Worm (Caenorhabditis elegans): ENCODE data around the gene cit-1.1.
"Not testable (repeated sequence)": the region's sequence is repeated elsewhere in the genome, so short reads cannot be mapped to it uniquely, and the experiment has no call there.

Gene cit-1.1

ce11 chrIII:7964281-7964680 is 45.3 kb downstream of the cit-1.1 start, which contains the start of gene F54H12.2:
Gene F54H12.2, plus strand, starts transcription at chrIII:7964581.
- TF ChIP-seq mls-2 (tag; optimal IDR thresholded peaks at IDR 0.05); elt-1 (tag; optimal IDR thresholded peaks at IDR 0.05; ENCODE audit: borderline replicate concordance, insufficient read depth); sptf-1 (tag; optimal IDR thresholded peaks at IDR 0.05): not testable (repeated sequence)

- not testable (repeated sequence) for TF ChIP-seq nhr-2 (tag; optimal IDR thresholded peaks at IDR 0.05); sptf-1 (tag; optimal IDR thresholded peaks at IDR 0.05); unc-120 (tag; optimal IDR thresholded peaks at IDR 0.05; ENCODE audit: poor library complexity, severe bottlenecking)
Observed at ce11 chrIII:7962641-7963040, 47.0 kb downstream of the cit-1.1 start, which contains the start of gene F54H12.4. Gene F54H12.4, minus strand, starts transcription at chrIII:7962741.

ce11 chrIII:7958922-7959609 is 50.6 kb downstream of the cit-1.1 start, which contains the start of gene F54H12.10:
Gene F54H12.10, minus strand, starts transcription at chrIII:7958972.
- not testable (repeated sequence) for TF ChIP-seq hlh-1 (tag; optimal IDR thresholded peaks at IDR 0.05); nhr-12 (tag; optimal IDR thresholded peaks at IDR 0.05); ceh-43 (GFP tag; optimal IDR thresholded peaks at IDR 0.05)

- no peak for TF ChIP-seq nhr-12 (tag; optimal IDR thresholded peaks at IDR 0.05)
- no peak for TF ChIP-seq lsy-2 (tag; optimal IDR thresholded peaks at IDR 0.05)
- peak; percentile 42 for TF ChIP-seq ces-1 (GFP tag; optimal IDR thresholded peaks at IDR 0.05)
- TF ChIP-seq ztf-11 (tag; optimal IDR thresholded peaks at IDR 0.05): no peak
- no peak for TF ChIP-seq mep-1 (tag; optimal IDR thresholded peaks at IDR 0.05)
- TF ChIP-seq pha-4 (tag; optimal IDR thresholded peaks at IDR 0.05): peak; percentile 33
- TF ChIP-seq zip-8 (tag; optimal IDR thresholded peaks at IDR 0.05): no peak
- TF ChIP-seq drap-1 (GFP tag; optimal IDR thresholded peaks at IDR 0.05): no peak
- TF ChIP-seq elt-3 (tag; optimal IDR thresholded peaks at IDR 0.05): no peak
- TF ChIP-seq mab-5 (tag; optimal IDR thresholded peaks at IDR 0.05): no peak
- TF ChIP-seq lin-13 (tag; optimal IDR thresholded peaks at IDR 0.05): no peak
- no peak for TF ChIP-seq ceh-39 (tag; optimal IDR thresholded peaks at IDR 0.05)
- no peak for TF ChIP-seq sptf-1 (tag; optimal IDR thresholded peaks at IDR 0.05)
- no peak for TF ChIP-seq ceh-83 (GFP tag; optimal IDR thresholded peaks at IDR 0.05)
- TF ChIP-seq bed-3 (GFP tag; optimal IDR thresholded peaks at IDR 0.05): no peak
- no peak for TF ChIP-seq M03D4.4 (tag; optimal IDR thresholded peaks at IDR 0.05)
Observed at ce11 chrIII:7958085-7958484, 51.5 kb downstream of the cit-1.1 start, which contains the start of gene C29E4.11. Gene C29E4.11, minus strand, starts transcription at chrIII:7958114.

- TF ChIP-seq ztf-11 (tag; optimal IDR thresholded peaks at IDR 0.05) (no peak), pha-4 (tag; optimal IDR thresholded peaks at IDR 0.05) (no peak), blmp-1 (tag; optimal IDR thresholded peaks at IDR 0.05) (no peak), sptf-1 (tag; optimal IDR thresholded peaks at IDR 0.05) (no peak), nhr-28 (tag; optimal IDR thresholded peaks at IDR 0.05) (no peak), nhr-237 (tag; optimal IDR thresholded peaks at IDR 0.05) (no peak), ham-2 (GFP tag; optimal IDR thresholded peaks at IDR 0.05) (no peak), nhr-2 (tag; optimal IDR thresholded peaks at IDR 0.05) (no peak)
Observed at ce11 chrIII:7956965-7957364, 52.7 kb downstream of the cit-1.1 start, which contains the start of gene C29E4.9. Gene C29E4.9, minus strand, starts transcription at chrIII:7957065.

All from whole organism, mixed stage, embryonic.